Worm (Caenorhabditis elegans) whole organism, L4 larva: ENCODE measurements around the gene Y52E8A.3.

Source experiments
- F37D6.2 ChIP-seq: sonication (generic microtip); optimal IDR thresholded peaks from 2 replicates; lab custom pipeline; 2016; ENCODE audit warnings: mild to moderate bottlenecking, missing genetic modification characterization, missing compliant biosample characterization
- Y105C5A.15 ChIP-seq: fragments of 200-800 bp; sonication (Bioruptor generic); IDR thresholded peaks from 2 replicates; pipeline ENCODE4 v1.3.6; 2022; ENCODE audit warnings: missing genetic modification characterization, missing compliant biosample characterization
- Y48G9A.11 ChIP-seq: fragments of 200-800 bp; sonication (Bioruptor generic); IDR thresholded peaks from 2 replicates; pipeline ENCODE4 v1.3.6; 2022; ENCODE audit warnings: missing genetic modification reagents, missing genetic modification characterization, missing compliant biosample characterization
- ama-1 ChIP-seq: fragments of 150-350 bp; optimal IDR thresholded peaks from 2 replicates; lab custom pipeline; 2014; ENCODE audit warnings: inconsistent platforms, mixed read lengths
- ceh-20 ChIP-seq: fragments of 200-800 bp; sonication (Bioruptor generic); IDR thresholded peaks from 2 replicates; pipeline ENCODE4 v1.3.6; 2022; ENCODE audit warnings: missing genetic modification reagents, missing genetic modification characterization, missing compliant biosample characterization
- ceh-62 ChIP-seq: sonication (generic microtip); optimal IDR thresholded peaks from 2 replicates; lab custom pipeline; 2017; ENCODE audit warnings: missing biosample characterization, missing genetic modification characterization
- ceh-82 ChIP-seq: sonication (generic microtip); optimal IDR thresholded peaks from 2 replicates; lab custom pipeline; 2017; ENCODE audit warnings: missing biosample characterization, missing genetic modification characterization
- cey-2 ChIP-seq: sonication (generic microtip); optimal IDR thresholded peaks from 3 replicates; lab custom pipeline; 2017; ENCODE audit warnings: missing genetic modification characterization, mild to moderate bottlenecking, missing compliant biosample characterization, antibody characterized with exemption, borderline replicate concordance; ENCODE audit not compliant: insufficient read depth
- ctbp-1 ChIP-seq: fragments of 200-800 bp; sonication (Bioruptor generic); IDR thresholded peaks from 2 replicates; pipeline ENCODE4 v1.3.6; 2022; ENCODE audit warnings: missing genetic modification reagents, missing genetic modification characterization, missing compliant biosample characterization
- dmd-8 ChIP-seq: fragments of 200-800 bp; sonication (Bioruptor generic); IDR thresholded peaks from 2 replicates; pipeline ENCODE4 v1.3.6; 2022; ENCODE audit warnings: missing genetic modification characterization, missing compliant biosample characterization
- egl-27 ChIP-seq: sonication (generic microtip); optimal IDR thresholded peaks from 3 replicates; lab custom pipeline; 2017; ENCODE audit warnings: missing biosample characterization, missing genetic modification reagents, missing genetic modification characterization
- egl-43 ChIP-seq: fragments of 200-800 bp; sonication (Bioruptor generic); IDR thresholded peaks from 2 replicates; pipeline ENCODE4 v1.3.6; 2022; ENCODE audit warnings: missing genetic modification reagents, missing genetic modification characterization, missing compliant biosample characterization
- gei-8 ChIP-seq: fragments of 200-800 bp; sonication (Bioruptor generic); optimal IDR thresholded peaks from 2 replicates; lab custom pipeline; 2018; ENCODE audit warnings: mild to moderate bottlenecking, missing genetic modification characterization, missing compliant biosample characterization
- hlh-11 ChIP-seq: fragments of 200-800 bp; sonication (Bioruptor generic); optimal IDR thresholded peaks from 2 replicates; lab custom pipeline; 2018; ENCODE audit warnings: mild to moderate bottlenecking, missing genetic modification characterization, missing compliant biosample characterization
- hmg-1.1 ChIP-seq: fragments of 200-800 bp; sonication (Bioruptor generic); IDR thresholded peaks from 2 replicates; pipeline ENCODE4 v1.3.6; 2022; ENCODE audit warnings: missing genetic modification reagents, missing genetic modification characterization, missing compliant biosample characterization
- jun-1 ChIP-seq: fragments of 150-350 bp; optimal IDR thresholded peaks from 2 replicates; lab custom pipeline; 2014; ENCODE audit warnings: missing biosample characterization, missing genetic modification reagents, missing genetic modification characterization
- lin-29 ChIP-seq: fragments of 200-800 bp; sonication (Bioruptor generic); IDR thresholded peaks from 2 replicates; pipeline ENCODE4 v1.3.6; 2022; ENCODE audit warnings: missing genetic modification reagents, missing genetic modification characterization, missing compliant biosample characterization
- mdl-1 ChIP-seq, 2 experiments: fragments of 150-350 bp in 1 of 2; sonication (generic microtip) in 1 of 2; optimal IDR thresholded peaks; 2 replicates each; lab custom pipeline; 2014 to 2017; ENCODE audit warnings: missing biosample characterization in 2 of 2, missing genetic modification characterization in 2 of 2
- mdt-29 ChIP-seq: fragments of 200-800 bp; sonication (Bioruptor generic); IDR thresholded peaks from 2 replicates; pipeline ENCODE4 v1.3.6; 2022; ENCODE audit warnings: missing genetic modification reagents, missing genetic modification characterization, missing compliant biosample characterization
- mep-1 ChIP-seq: fragments of 150-350 bp; sonication (generic microtip); optimal IDR thresholded peaks from 3 replicates; lab custom pipeline; 2014; ENCODE audit warnings: missing biosample characterization, missing genetic modification characterization
- mes-2 ChIP-seq: sonication (generic microtip); optimal IDR thresholded peaks from 2 replicates; lab custom pipeline; 2016; ENCODE audit warnings: missing genotype, mild to moderate bottlenecking, missing genetic modification characterization, missing compliant biosample characterization; ENCODE audit not compliant: poor library complexity, severe bottlenecking
- nhr-111 ChIP-seq: fragments of 200-800 bp; sonication (Bioruptor generic); optimal IDR thresholded peaks from 2 replicates; lab custom pipeline; 2018; ENCODE audit warnings: mild to moderate bottlenecking, missing genetic modification characterization, missing compliant biosample characterization
- nhr-28 ChIP-seq: fragments of 150-350 bp; optimal IDR thresholded peaks from 2 replicates; lab custom pipeline; 2014; ENCODE audit warnings: missing biosample characterization, missing genetic modification characterization
- nhr-76 ChIP-seq: fragments of 150-350 bp; optimal IDR thresholded peaks from 2 replicates; lab custom pipeline; 2014; ENCODE audit warnings: missing biosample characterization, missing genetic modification characterization
- nhr-77 ChIP-seq: fragments of 150-350 bp; optimal IDR thresholded peaks from 2 replicates; lab custom pipeline; 2014; ENCODE audit warnings: missing biosample characterization, missing genetic modification characterization
- pha-4 ChIP-seq, 2 experiments: fragments of 150-350 bp in 1 of 2; fragments of 200-800 bp in 1 of 2; sonication (Bioruptor generic) in 1 of 2; IDR thresholded peaks in 1 of 2; optimal IDR thresholded peaks in 1 of 2; 2 replicates each; pipeline versions ENCODE4 v1.3.6 to Lab custom; 2014 to 2022; ENCODE audit warnings: missing genetic modification characterization in 2 of 2, missing genetic modification reagents in 2 of 2, missing biosample characterization in 1 of 2, missing compliant biosample characterization in 1 of 2
- php-3 ChIP-seq: fragments of 200-800 bp; sonication (Bioruptor generic); IDR thresholded peaks from 2 replicates; pipeline ENCODE4 v1.3.6; 2022; ENCODE audit warnings: missing genetic modification reagents, missing genetic modification characterization, missing compliant biosample characterization
- saeg-2 ChIP-seq: fragments of 200-800 bp; sonication (Bioruptor generic); IDR thresholded peaks from 2 replicates; pipeline ENCODE4 v1.3.6; 2022; ENCODE audit warnings: missing genetic modification reagents, missing genetic modification characterization, missing compliant biosample characterization
- skn-1 ChIP-seq: fragments of 150-350 bp; optimal IDR thresholded peaks from 2 replicates; lab custom pipeline; 2014; ENCODE audit warnings: missing biosample characterization, missing genetic modification characterization
- snpc-1.2 ChIP-seq: fragments of 200-800 bp; sonication (Bioruptor generic); IDR thresholded peaks from 2 replicates; pipeline ENCODE4 v1.3.6; 2022; ENCODE audit warnings: missing genetic modification reagents, missing genetic modification characterization, missing compliant biosample characterization
- snpc-4 ChIP-seq: fragments of 150-350 bp; optimal IDR thresholded peaks from 2 replicates; lab custom pipeline; 2014; ENCODE audit warnings: missing biosample characterization, missing genetic modification characterization
- spr-1 ChIP-seq: sonication (generic microtip); optimal IDR thresholded peaks from 2 replicates; lab custom pipeline; 2016; ENCODE audit warnings: mild to moderate bottlenecking, missing genetic modification characterization, missing compliant biosample characterization
- tra-1 ChIP-seq: fragments of 200-800 bp; sonication (Bioruptor generic); IDR thresholded peaks from 2 replicates; pipeline ENCODE4 v1.3.6; 2022; ENCODE audit warnings: missing genetic modification reagents, missing genetic modification characterization, missing compliant biosample characterization
- unc-39 ChIP-seq: sonication (generic microtip); optimal IDR thresholded peaks from 2 replicates; lab custom pipeline; 2017; ENCODE audit warnings: missing biosample characterization, missing genetic modification characterization
- vab-7 ChIP-seq: fragments of 200-800 bp; sonication (Bioruptor generic); IDR thresholded peaks from 2 replicates; pipeline ENCODE4 v1.3.6; 2022; ENCODE audit warnings: missing genetic modification reagents, missing genetic modification characterization, missing compliant biosample characterization
- zip-2 ChIP-seq: fragments of 150-350 bp; optimal IDR thresholded peaks from 2 replicates; lab custom pipeline; 2014; ENCODE audit warnings: missing biosample characterization, missing genetic modification characterization
- ztf-11 ChIP-seq: fragments of 150-350 bp; optimal IDR thresholded peaks from 2 replicates; lab custom pipeline; 2014; ENCODE audit warnings: missing biosample characterization, missing genetic modification characterization

The Y52E8A.3 gene

ce11 chrII:4341484-4341883 is 34.7 kb upstream of the Y52E8A.3 start (continued):
- TF ChIP-seq snpc-4 (tag; lab: Kevin White, UChicago) (no peak), nhr-111 (no peak), jun-1 (tag; lab: Kevin White, UChicago) (no peak)

ce11 chrII:4339882-4340281 is 33.1 kb upstream of the Y52E8A.3 start, which contains the start of gene athp-2:
Gene athp-2, plus strand, starts transcription at chrII:4340182.
- TF ChIP-seq dmd-8 (GFP tag; lab: Robert Waterston, UW) (no peak), skn-1 (tag; lab: Kevin White, UChicago) (no peak), zip-2 (tag; lab: Kevin White, UChicago) (no peak), pha-4 (GFP tag; IDR thresholded peaks at IDR 0.05; lab: Robert Waterston, UW) (no peak), pha-4 (tag; optimal IDR thresholded peaks at IDR 0.05; lab: Kevin White, UChicago) (no peak), nhr-77 (tag; lab: Kevin White, UChicago) (no peak), ama-1 (lab: Kevin White, UChicago) (no peak), egl-27 (no peak), nhr-76 (tag; lab: Kevin White, UChicago) (no peak), ceh-62 (tag; lab: Kevin White, UChicago) (no peak), lin-29 (GFP tag; lab: Robert Waterston, UW) (no peak), mes-2 (tag; lab: Kevin White, UChicago) (no peak), snpc-4 (tag; lab: Kevin White, UChicago) (no peak), ceh-20 (GFP tag; lab: Robert Waterston, UW) (no peak), cey-2 (tag; lab: Kevin White, UChicago) (no peak), mdt-29 (GFP tag; lab: Robert Waterston, UW) (no peak), hmg-1.1 (GFP tag; lab: Robert Waterston, UW) (no peak), ztf-11 (no peak)

- TF ChIP-seq saeg-2 (GFP tag; lab: Robert Waterston, UW) (no peak), ctbp-1 (no peak), unc-39 (tag; lab: Kevin White, UChicago) (no peak), egl-43 (no peak), snpc-1.2 (GFP tag; lab: Robert Waterston, UW) (no peak), ceh-82 (tag; lab: Kevin White, UChicago) (no peak), gei-8 (GFP tag; lab: Kevin White, UChicago) (no peak), hlh-11 (tag; lab: Kevin White, UChicago) (no peak), F37D6.2 (tag; lab: Kevin White, UChicago) (no peak), mep-1 (tag; lab: Kevin White, UChicago) (no peak), spr-1 (tag; lab: Kevin White, UChicago) (no peak), nhr-28 (tag; lab: Kevin White, UChicago) (no peak), tra-1 (GFP tag; lab: Robert Waterston, UW) (no peak), php-3 (GFP tag; lab: Robert Waterston, UW) (no peak), Y48G9A.11 (GFP tag; lab: Robert Waterston, UW) (no peak), mdl-1 (tag; optimal IDR thresholded peaks at IDR 0.05; lab: Kevin White, UChicago) (no peak), Y105C5A.15 (no peak), vab-7 (GFP tag; lab: Robert Waterston, UW) (no peak), nhr-77 (tag; lab: Kevin White, UChicago) (no peak), snpc-4 (tag; lab: Kevin White, UChicago) (no peak)
- TF ChIP-seq, all 104 proteins: peak for 0
These were observed 31.0 kb upstream of the Y52E8A.3 start for ce11 chrII:4337731-4338130.
